Worm (Caenorhabditis elegans) whole organism, young adult: ENCODE measurements around the gene Y47D7A.18.

Source experiments
- T07F8.4 ChIP-seq: sonication (generic microtip); optimal IDR thresholded peaks from 2 replicates; lab custom pipeline; 2016; ENCODE audit warnings: mild to moderate bottlenecking, missing genetic modification characterization, moderate library complexity, missing compliant biosample characterization
- nhr-80 ChIP-seq: sonication (generic microtip); optimal IDR thresholded peaks from 2 replicates; lab custom pipeline; 2016; ENCODE audit warnings: missing genetic modification characterization, missing compliant biosample characterization

- TF ChIP-seq nhr-80 (peak; percentile 19), T07F8.4 (no peak)
Measured at ce11 chrV:4450523-4451089, 34.0 kb upstream of the Y47D7A.18 start, which contains the start of gene rft-2.
